Worm (Caenorhabditis elegans) whole organism, L4 larva: ENCODE data around the gene gst-42.

Source experiments
- D1046.2 ChIP-seq: fragments of 200-800 bp; sonication (Bioruptor generic); IDR thresholded peaks from 2 replicates; pipeline ENCODE4 v1.3.6; 2022; ENCODE audit warnings: missing genetic modification characterization, missing compliant biosample characterization
- F10B5.3 ChIP-seq: sonication (generic microtip); optimal IDR thresholded peaks from 2 replicates; lab custom pipeline; 2016; ENCODE audit warnings: mild to moderate bottlenecking, missing genetic modification characterization, missing compliant biosample characterization
- F37D6.2 ChIP-seq: sonication (generic microtip); optimal IDR thresholded peaks from 2 replicates; lab custom pipeline; 2016; ENCODE audit warnings: mild to moderate bottlenecking, missing genetic modification characterization, missing compliant biosample characterization
- F44E2.7 ChIP-seq: fragments of 200-800 bp; sonication (Bioruptor generic); IDR thresholded peaks from 2 replicates; pipeline ENCODE4 v2.1.2; 2022; ENCODE audit warnings: missing genetic modification characterization, missing compliant biosample characterization
- Y48G9A.11 ChIP-seq: fragments of 200-800 bp; sonication (Bioruptor generic); IDR thresholded peaks from 2 replicates; pipeline ENCODE4 v1.3.6; 2022; ENCODE audit warnings: missing genetic modification reagents, missing genetic modification characterization, missing compliant biosample characterization
- Y5F2A.4 ChIP-seq: fragments of 200-800 bp; sonication (Bioruptor generic); optimal IDR thresholded peaks from 2 replicates; lab custom pipeline; 2018; ENCODE audit warnings: mild to moderate bottlenecking, missing genetic modification characterization, missing compliant biosample characterization
- aha-1 ChIP-seq: fragments of 150-350 bp; peaks from one replicate; lab custom pipeline; 2014; ENCODE audit warnings: missing biosample characterization, missing genetic modification characterization
- aly-2 ChIP-seq: sonication (generic microtip); optimal IDR thresholded peaks from 2 replicates; lab custom pipeline; 2018; ENCODE audit warnings: missing biosample characterization, missing genetic modification characterization
- arid-1 ChIP-seq: fragments of 200-800 bp; sonication (Bioruptor generic); conservative IDR thresholded peaks from 2 replicates; pipeline ENCODE4 v1.3.6; 2022; ENCODE audit warnings: missing genetic modification reagents, missing genetic modification characterization, missing compliant biosample characterization
- ceh-44 ChIP-seq: fragments of 200-800 bp; sonication (Bioruptor generic); IDR thresholded peaks from 2 replicates; pipeline ENCODE4 v1.3.6; 2022; ENCODE audit warnings: missing genetic modification reagents, missing genetic modification characterization, missing compliant biosample characterization
- ceh-62 ChIP-seq: sonication (generic microtip); optimal IDR thresholded peaks from 2 replicates; lab custom pipeline; 2017; ENCODE audit warnings: missing biosample characterization, missing genetic modification characterization
- ceh-82 ChIP-seq: sonication (generic microtip); optimal IDR thresholded peaks from 2 replicates; lab custom pipeline; 2017; ENCODE audit warnings: missing biosample characterization, missing genetic modification characterization
- ces-1 ChIP-seq: fragments of 150-350 bp; sonication (generic microtip); optimal IDR thresholded peaks from 4 replicates; lab custom pipeline; 2014; ENCODE audit warnings: missing biosample characterization, missing genetic modification reagents, missing genetic modification characterization
- ctbp-1 ChIP-seq: fragments of 200-800 bp; sonication (Bioruptor generic); IDR thresholded peaks from 2 replicates; pipeline ENCODE4 v1.3.6; 2022; ENCODE audit warnings: missing genetic modification reagents, missing genetic modification characterization, missing compliant biosample characterization
- daf-16 ChIP-seq, 3 experiments: sonication (generic microtip); optimal IDR thresholded peaks; 2 replicates each; lab custom pipeline; 2016 to 2017; ENCODE audit warnings: missing genetic modification characterization in 3 of 3, missing genetic modification reagents in 3 of 3, mild to moderate bottlenecking in 2 of 3, missing compliant biosample characterization in 2 of 3, missing biosample characterization in 1 of 3, moderate library complexity in 1 of 3
- daf-19 ChIP-seq: fragments of 200-800 bp; sonication (Bioruptor generic); conservative IDR thresholded peaks from 2 replicates; pipeline ENCODE4 v1.3.6; 2022; ENCODE audit warnings: missing genetic modification characterization, missing compliant biosample characterization
- dmd-6 ChIP-seq: fragments of 200-800 bp; sonication (Bioruptor generic); IDR thresholded peaks from 2 replicates; pipeline ENCODE4 v1.3.6; 2022; ENCODE audit warnings: missing genetic modification reagents, missing genetic modification characterization, missing compliant biosample characterization
- dmd-8 ChIP-seq: fragments of 200-800 bp; sonication (Bioruptor generic); IDR thresholded peaks from 2 replicates; pipeline ENCODE4 v1.3.6; 2022; ENCODE audit warnings: missing genetic modification characterization, missing compliant biosample characterization
- dpl-1 ChIP-seq: fragments of 150-350 bp; optimal IDR thresholded peaks from 2 replicates; lab custom pipeline; 2014; ENCODE audit warnings: missing biosample characterization, missing genetic modification reagents, missing genetic modification characterization
- dve-1 ChIP-seq: sonication (generic microtip); optimal IDR thresholded peaks from 2 replicates; lab custom pipeline; 2017; ENCODE audit warnings: antibody characterized with exemption, mild to moderate bottlenecking, missing genetic modification characterization, missing compliant biosample characterization; ENCODE audit not compliant: insufficient read depth
- egl-27 ChIP-seq: sonication (generic microtip); optimal IDR thresholded peaks from 3 replicates; lab custom pipeline; 2017; ENCODE audit warnings: missing biosample characterization, missing genetic modification reagents, missing genetic modification characterization
- egl-43 ChIP-seq: fragments of 200-800 bp; sonication (Bioruptor generic); IDR thresholded peaks from 2 replicates; pipeline ENCODE4 v1.3.6; 2022; ENCODE audit warnings: missing genetic modification reagents, missing genetic modification characterization, missing compliant biosample characterization
- hlh-30 ChIP-seq: sonication (generic microtip); optimal IDR thresholded peaks from 2 replicates; lab custom pipeline; 2017; ENCODE audit warnings: antibody characterized with exemption, mild to moderate bottlenecking, missing genetic modification characterization, missing compliant biosample characterization; ENCODE audit not compliant: insufficient read depth
- hmg-1.1 ChIP-seq: fragments of 200-800 bp; sonication (Bioruptor generic); IDR thresholded peaks from 2 replicates; pipeline ENCODE4 v1.3.6; 2022; ENCODE audit warnings: missing genetic modification reagents, missing genetic modification characterization, missing compliant biosample characterization
- lim-7 ChIP-seq: fragments of 200-800 bp; sonication (Bioruptor generic); IDR thresholded peaks from 2 replicates; pipeline ENCODE4 v1.3.6; 2022; ENCODE audit warnings: missing genetic modification characterization, missing compliant biosample characterization
- lin-15B ChIP-seq: fragments of 150-350 bp; sonication (generic microtip); optimal IDR thresholded peaks from 3 replicates; lab custom pipeline; 2014; ENCODE audit warnings: missing biosample characterization, missing genetic modification characterization
- lin-29 ChIP-seq: fragments of 200-800 bp; sonication (Bioruptor generic); IDR thresholded peaks from 2 replicates; pipeline ENCODE4 v1.3.6; 2022; ENCODE audit warnings: missing genetic modification reagents, missing genetic modification characterization, missing compliant biosample characterization
- madf-5 ChIP-seq, 2 experiments: fragments of 200-800 bp; sonication (Bioruptor generic); IDR thresholded peaks; 2 replicates each; pipeline ENCODE4 v1.3.6; 2022; ENCODE audit warnings: missing compliant biosample characterization in 2 of 2, missing genetic modification characterization in 2 of 2
- mdl-1 ChIP-seq, 2 experiments: fragments of 150-350 bp in 1 of 2; sonication (generic microtip) in 1 of 2; optimal IDR thresholded peaks; 2 replicates each; lab custom pipeline; 2014 to 2017; ENCODE audit warnings: missing biosample characterization in 2 of 2, missing genetic modification characterization in 2 of 2
- nhr-102 ChIP-seq: sonication (generic microtip); optimal IDR thresholded peaks from 2 replicates; lab custom pipeline; 2016; ENCODE audit warnings: mild to moderate bottlenecking, missing genetic modification characterization, moderate library complexity, missing compliant biosample characterization
- nhr-25 ChIP-seq: sonication (generic microtip); optimal IDR thresholded peaks from 2 replicates; lab custom pipeline; 2017; ENCODE audit warnings: missing genetic modification characterization, mild to moderate bottlenecking, missing compliant biosample characterization, antibody characterized with exemption, moderate library complexity, borderline replicate concordance; ENCODE audit not compliant: insufficient read depth
- nhr-28 ChIP-seq: fragments of 150-350 bp; optimal IDR thresholded peaks from 2 replicates; lab custom pipeline; 2014; ENCODE audit warnings: missing biosample characterization, missing genetic modification characterization
- nhr-42 ChIP-seq: fragments of 200-800 bp; sonication (Bioruptor generic); IDR thresholded peaks from 2 replicates; pipeline ENCODE4 v1.3.6; 2022; ENCODE audit warnings: missing genetic modification characterization, missing compliant biosample characterization
- nhr-48 ChIP-seq: sonication (generic microtip); optimal IDR thresholded peaks from 2 replicates; lab custom pipeline; 2016; ENCODE audit warnings: mild to moderate bottlenecking, missing genetic modification characterization, missing compliant biosample characterization
- nhr-6 ChIP-seq: fragments of 150-350 bp; optimal IDR thresholded peaks from 2 replicates; lab custom pipeline; 2014; ENCODE audit warnings: missing biosample characterization, missing genetic modification characterization
- nhr-77 ChIP-seq: fragments of 150-350 bp; optimal IDR thresholded peaks from 2 replicates; lab custom pipeline; 2014; ENCODE audit warnings: missing biosample characterization, missing genetic modification characterization
- pqm-1 ChIP-seq: sonication (generic microtip); optimal IDR thresholded peaks from 2 replicates; lab custom pipeline; 2017; ENCODE audit warnings: missing biosample characterization, missing genetic modification characterization
- set-16 ChIP-seq: fragments of 200-800 bp; sonication (Bioruptor generic); IDR thresholded peaks from 2 replicates; pipeline ENCODE4 v1.3.6; 2022; ENCODE audit warnings: missing genetic modification reagents, missing genetic modification characterization, missing compliant biosample characterization
- snpc-4 ChIP-seq: fragments of 150-350 bp; optimal IDR thresholded peaks from 2 replicates; lab custom pipeline; 2014; ENCODE audit warnings: missing biosample characterization, missing genetic modification characterization
- tra-1 ChIP-seq: fragments of 200-800 bp; sonication (Bioruptor generic); IDR thresholded peaks from 2 replicates; pipeline ENCODE4 v1.3.6; 2022; ENCODE audit warnings: missing genetic modification reagents, missing genetic modification characterization, missing compliant biosample characterization
- unc-130 ChIP-seq: sonication (generic microtip); optimal IDR thresholded peaks from 2 replicates; lab custom pipeline; 2016; ENCODE audit warnings: missing genetic modification reagents, missing genetic modification characterization, missing compliant biosample characterization
- unc-39 ChIP-seq: sonication (generic microtip); optimal IDR thresholded peaks from 2 replicates; lab custom pipeline; 2017; ENCODE audit warnings: missing biosample characterization, missing genetic modification characterization
- unc-62 ChIP-seq, 3 experiments: fragments of 150-350 bp in 1 of 3; sonication (generic microtip); optimal IDR thresholded peaks in 2 of 3; peaks in 1 of 3; 1 replicate in 1 of 3; 2 replicates in 2 of 3; lab custom pipeline; 2014 to 2017; ENCODE audit warnings: missing biosample characterization in 3 of 3, missing genetic modification characterization in 3 of 3, missing genetic modification reagents in 3 of 3, missing genotype in 1 of 3
- vab-7 ChIP-seq: fragments of 200-800 bp; sonication (Bioruptor generic); IDR thresholded peaks from 2 replicates; pipeline ENCODE4 v1.3.6; 2022; ENCODE audit warnings: missing genetic modification reagents, missing genetic modification characterization, missing compliant biosample characterization
- zag-1 ChIP-seq: fragments of 150-350 bp; optimal IDR thresholded peaks from 2 replicates; lab custom pipeline; 2014; ENCODE audit warnings: missing biosample characterization, missing genetic modification characterization
- zfp-3 ChIP-seq: fragments of 200-800 bp; sonication (Bioruptor generic); conservative IDR thresholded peaks from 2 replicates; pipeline ENCODE4 v1.3.6; 2022; ENCODE audit warnings: missing genetic modification reagents, missing genetic modification characterization, missing compliant biosample characterization
- ztf-7 ChIP-seq: fragments of 150-350 bp; optimal IDR thresholded peaks from 2 replicates; lab custom pipeline; 2014; ENCODE audit warnings: missing biosample characterization, missing genetic modification characterization

Gene gst-42

DNA sequence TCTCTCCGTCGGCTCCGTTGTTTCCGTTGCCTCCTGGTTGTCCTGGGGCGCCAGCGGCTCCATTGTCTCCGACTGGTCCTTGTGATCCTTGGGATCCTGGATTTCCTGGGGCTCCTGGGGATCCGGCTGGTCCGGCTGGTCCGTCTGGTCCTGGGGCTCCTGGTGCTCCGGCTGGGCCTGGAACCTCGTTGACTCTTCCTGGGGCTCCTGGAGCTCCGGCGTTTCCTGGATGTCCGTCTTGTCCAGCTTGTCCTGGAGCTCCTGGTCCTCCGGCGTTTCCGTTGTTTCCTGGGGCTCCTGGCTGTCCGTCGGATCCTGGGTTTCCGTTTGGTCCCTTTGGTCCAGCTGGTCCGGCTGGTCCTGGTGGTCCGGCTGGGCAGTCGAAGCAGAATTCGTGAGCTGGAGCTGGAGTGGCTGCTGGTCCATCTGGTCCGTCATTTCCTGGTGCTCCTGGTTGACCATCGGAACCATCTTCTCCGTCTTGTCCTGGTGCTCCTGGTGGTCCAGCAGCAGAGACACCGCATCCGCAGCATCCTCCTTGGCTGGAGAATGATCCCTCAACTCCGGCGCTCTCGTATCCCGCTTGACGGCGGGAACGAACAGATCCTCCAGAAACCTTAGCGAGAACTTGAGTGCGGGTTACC is 16.2 kb downstream of the gst-42 start:
- no peak for TF ChIP-seq egl-27 (tag; lab: Kevin White, UChicago)
- no peak for TF ChIP-seq tra-1 (GFP tag; lab: Robert Waterston, UW)
- peak; percentile 98 for TF ChIP-seq set-16 (GFP tag; lab: Robert Waterston, UW)
- TF ChIP-seq nhr-42 (GFP tag; lab: Robert Waterston, UW), result no peak
- TF ChIP-seq aly-2, result no peak
- TF ChIP-seq nhr-25 (tag; lab: Kevin White, UChicago), result no peak
- no peak for TF ChIP-seq unc-130 (GFP tag; lab: Kevin White, UChicago)
- TF ChIP-seq hmg-1.1 (GFP tag; lab: Robert Waterston, UW), result no peak
- TF ChIP-seq snpc-4 (tag; lab: Kevin White, UChicago), result no peak
- TF ChIP-seq ceh-44 (GFP tag; lab: Robert Waterston, UW), result no peak
- TF ChIP-seq nhr-28 (tag; lab: Kevin White, UChicago), result no peak
- no peak for TF ChIP-seq F10B5.3 (tag; lab: Kevin White, UChicago)
- TF ChIP-seq madf-5 (GFP tag; IDR thresholded peaks at IDR 0.05; lab: Robert Waterston, UW), result 0 out of 4 replicates have a peak, but pooled peaks of 1 of the 2 experiments have one; percentile 23
- TF ChIP-seq ctbp-1 (GFP tag; lab: Robert Waterston, UW), result no peak
- peak; percentile 58 for TF ChIP-seq aha-1 (tag; lab: Kevin White, UChicago)

- TF ChIP-seq pqm-1 (tag; lab: Kevin White, UChicago) (peak; percentile 69), unc-130 (GFP tag; lab: Kevin White, UChicago) (no peak), daf-19 (GFP tag; lab: Robert Waterston, UW) (no peak), nhr-6 (no peak), dpl-1 (GFP tag; lab: Kevin White, UChicago) (no peak), nhr-28 (tag; lab: Kevin White, UChicago) (peak; percentile 87), F37D6.2 (tag; lab: Kevin White, UChicago) (no peak), ceh-82 (tag; lab: Kevin White, UChicago) (no peak), Y48G9A.11 (GFP tag; lab: Robert Waterston, UW) (no peak), zag-1 (tag; lab: Kevin White, UChicago) (no peak), dmd-6 (peak; percentile 96), ztf-7 (tag; lab: Kevin White, UChicago) (no peak), aly-2 (no peak), ceh-62 (tag; lab: Kevin White, UChicago) (no peak), dve-1 (tag; lab: Kevin White, UChicago) (peak; percentile 75), lim-7 (GFP tag; lab: Robert Waterston, UW) (no peak), lin-15B (tag; lab: Kevin White, UChicago) (no peak), mdl-1 (tag; optimal IDR thresholded peaks at IDR 0.05; lab: Kevin White, UChicago) (peak in 1 of 2 experiments; percentile 87), lin-29 (GFP tag; lab: Robert Waterston, UW) (no peak), unc-39 (no peak), zfp-3 (GFP tag; lab: Robert Waterston, UW) (no peak), ctbp-1 (GFP tag; lab: Robert Waterston, UW) (no peak), hmg-1.1 (GFP tag; lab: Robert Waterston, UW) (0 out of 2 replicates have a peak, but pooled peaks have one; percentile 22), vab-7 (GFP tag; lab: Robert Waterston, UW) (no peak), aha-1 (tag; lab: Kevin White, UChicago) (peak; percentile 89), hlh-30 (tag; lab: Kevin White, UChicago) (peak; percentile 77), dmd-8 (GFP tag; lab: Robert Waterston, UW) (no peak), nhr-102 (tag; lab: Kevin White, UChicago) (no peak), egl-27 (tag; lab: Kevin White, UChicago) (no peak), F44E2.7 (GFP tag; lab: Robert Waterston, UW) (no peak), unc-62 (GFP tag; optimal IDR thresholded peaks at IDR 0.05 in 1 of 2; lab: Kevin White, UChicago) (peak in 1 of 2 experiments; percentile 60), unc-62 (tag; optimal IDR thresholded peaks at IDR 0.05; lab: Kevin White, UChicago) (no peak), arid-1 (GFP tag; lab: Robert Waterston, UW) (no peak), egl-43 (no peak), nhr-48 (tag; lab: Kevin White, UChicago) (peak; percentile 73), set-16 (GFP tag; lab: Robert Waterston, UW) (no peak), ces-1 (GFP tag; lab: Kevin White, UChicago) (no peak), Y5F2A.4 (GFP tag; lab: Kevin White, UChicago) (no peak), nhr-77 (peak; percentile 29), D1046.2 (no peak), daf-16 (GFP tag; optimal IDR thresholded peaks at IDR 0.05; lab: Kevin White, UChicago) (no peak), daf-16 (tag; optimal IDR thresholded peaks at IDR 0.05; lab: Kevin White, UChicago) (peak; percentile 46)
Measured at ce11 chrX:11710229-11710628, 17.5 kb downstream of the gst-42 start, which contains the start of gene C44C10.11. C44C10.11 (minus strand) TSS chrX:11710343.
